Worm (Caenorhabditis elegans) whole organism, L1 larva: ENCODE measurements around the gene C04C11.25.

Source experiments
- C34B4.2 ChIP-seq: sonication (generic microtip); optimal IDR thresholded peaks from 2 replicates; lab custom pipeline; 2017; ENCODE audit warnings: mild to moderate bottlenecking, missing genetic modification characterization, missing compliant biosample characterization
- alr-1 ChIP-seq: fragments of 200-800 bp; sonication (Bioruptor generic); optimal IDR thresholded peaks from 2 replicates; lab custom pipeline; 2018; ENCODE audit warnings: borderline replicate concordance, mild to moderate bottlenecking, missing genetic modification characterization, missing compliant biosample characterization
- ama-1 ChIP-seq: fragments of 150-350 bp; optimal IDR thresholded peaks from 2 replicates; lab custom pipeline; 2014
- blmp-1 ChIP-seq: fragments of 150-350 bp; optimal IDR thresholded peaks from 2 replicates; lab custom pipeline; 2014; ENCODE audit warnings: missing biosample characterization, missing genetic modification characterization
- ceh-8 ChIP-seq: fragments of 200-800 bp; sonication (Bioruptor generic); optimal IDR thresholded peaks from 2 replicates; lab custom pipeline; 2018; ENCODE audit warnings: mild to moderate bottlenecking, missing genetic modification characterization, moderate library complexity, missing compliant biosample characterization
- ceh-82 ChIP-seq, 3 experiments: fragments of 150-350 bp in 1 of 3; sonication (generic microtip) in 2 of 3; optimal IDR thresholded peaks; 2 replicates each; lab custom pipeline; 2014 to 2017; ENCODE audit warnings: missing biosample characterization in 3 of 3, missing genetic modification characterization in 3 of 3
- dpl-1 ChIP-seq, 3 experiments: fragments of 150-350 bp in 2 of 3; sonication (generic microtip) in 1 of 3; optimal IDR thresholded peaks; 2 replicates each; lab custom pipeline; 2014 to 2017; ENCODE audit warnings: missing biosample characterization in 3 of 3, missing genetic modification characterization in 3 of 3, missing genetic modification reagents in 3 of 3
- dsc-1 ChIP-seq: sonication (generic microtip); optimal IDR thresholded peaks from 2 replicates; lab custom pipeline; 2016; ENCODE audit warnings: mild to moderate bottlenecking, missing genetic modification characterization, missing compliant biosample characterization
- efl-3 ChIP-seq: fragments of 200-800 bp; sonication (Bioruptor generic); optimal IDR thresholded peaks from 2 replicates; lab custom pipeline; 2018; ENCODE audit warnings: mild to moderate bottlenecking, missing genetic modification characterization, missing compliant biosample characterization
- fkh-10 ChIP-seq: sonication (generic microtip); optimal IDR thresholded peaks from 2 replicates; lab custom pipeline; 2017; ENCODE audit warnings: missing biosample characterization, missing genetic modification reagents, missing genetic modification characterization
- fkh-4 ChIP-seq: sonication (generic microtip); optimal IDR thresholded peaks from 2 replicates; lab custom pipeline; 2016; ENCODE audit warnings: missing compliant biosample characterization, missing genetic modification characterization, borderline replicate concordance
- lin-14 ChIP-seq: fragments of 200-800 bp; sonication (Bioruptor generic); optimal IDR thresholded peaks from 2 replicates; lab custom pipeline; 2018; ENCODE audit warnings: mild to moderate bottlenecking, missing genetic modification characterization, moderate library complexity, missing compliant biosample characterization
- lsy-2 ChIP-seq, 2 experiments: fragments of 150-350 bp; optimal IDR thresholded peaks; 2 replicates each; lab custom pipeline; 2014; ENCODE audit warnings: missing biosample characterization in 2 of 2, missing genetic modification characterization in 2 of 2
- mab-9 ChIP-seq: fragments of 200-800 bp; sonication (Bioruptor generic); IDR thresholded peaks from 2 replicates; pipeline ENCODE4 v1.3.6; 2022; ENCODE audit warnings: missing genetic modification reagents, missing genetic modification characterization, missing compliant biosample characterization
- mdl-1 ChIP-seq, 2 experiments: fragments of 150-350 bp; optimal IDR thresholded peaks; 2 replicates each; lab custom pipeline; 2014 to 2017; ENCODE audit warnings: missing biosample characterization in 2 of 2, missing genetic modification characterization in 2 of 2, inconsistent platforms in 1 of 2
- nhr-12 ChIP-seq: sonication (generic microtip); optimal IDR thresholded peaks from 2 replicates; lab custom pipeline; 2017; ENCODE audit warnings: missing biosample characterization, missing genetic modification characterization
- nhr-19 ChIP-seq: fragments of 200-800 bp; sonication (Bioruptor generic); conservative IDR thresholded peaks from 2 replicates; pipeline ENCODE4 v1.3.6; 2022; ENCODE audit warnings: missing genetic modification characterization, missing compliant biosample characterization
- nhr-20 ChIP-seq: sonication (generic microtip); optimal IDR thresholded peaks from 2 replicates; lab custom pipeline; 2016; ENCODE audit warnings: mild to moderate bottlenecking, missing genetic modification characterization, missing compliant biosample characterization
- nhr-237 ChIP-seq: fragments of 150-350 bp; optimal IDR thresholded peaks from 2 replicates; lab custom pipeline; 2014; ENCODE audit warnings: missing biosample characterization, missing genetic modification characterization
- nhr-71 ChIP-seq: sonication (generic microtip); optimal IDR thresholded peaks from 2 replicates; lab custom pipeline; 2016; ENCODE audit warnings: mild to moderate bottlenecking, missing genetic modification characterization, moderate library complexity, missing compliant biosample characterization
- nhr-76 ChIP-seq: sonication (generic microtip); optimal IDR thresholded peaks from 2 replicates; lab custom pipeline; 2017; ENCODE audit warnings: missing biosample characterization, missing genetic modification characterization
- nhr-77 ChIP-seq: fragments of 150-350 bp; optimal IDR thresholded peaks from 2 replicates; lab custom pipeline; 2014; ENCODE audit warnings: missing biosample characterization, missing genetic modification characterization
- nhr-84 ChIP-seq: sonication (generic microtip); optimal IDR thresholded peaks from 2 replicates; lab custom pipeline; 2017; ENCODE audit warnings: missing biosample characterization, missing genetic modification characterization
- nhr-90 ChIP-seq: sonication (generic microtip); optimal IDR thresholded peaks from 2 replicates; lab custom pipeline; 2016; ENCODE audit warnings: mild to moderate bottlenecking, missing genetic modification characterization, missing compliant biosample characterization; ENCODE audit not compliant: poor library complexity
- pag-3 ChIP-seq: sonication (generic microtip); optimal IDR thresholded peaks from 2 replicates; lab custom pipeline; 2017; ENCODE audit warnings: missing genetic modification characterization, mild to moderate bottlenecking, missing compliant biosample characterization, antibody characterized with exemption, borderline replicate concordance; ENCODE audit not compliant: insufficient read depth
- rnt-1 ChIP-seq: sonication (generic microtip); optimal IDR thresholded peaks from 2 replicates; lab custom pipeline; 2016; ENCODE audit warnings: mild to moderate bottlenecking, missing genetic modification characterization, moderate library complexity, missing compliant biosample characterization
- snu-23 ChIP-seq: sonication (generic microtip); optimal IDR thresholded peaks from 2 replicates; lab custom pipeline; 2016; ENCODE audit warnings: missing genetic modification characterization, missing compliant biosample characterization
- sox-4 ChIP-seq: sonication (generic microtip); optimal IDR thresholded peaks from 2 replicates; lab custom pipeline; 2016; ENCODE audit warnings: missing genetic modification characterization, missing compliant biosample characterization
- swsn-7 ChIP-seq: sonication (generic microtip); optimal IDR thresholded peaks from 2 replicates; lab custom pipeline; 2016; ENCODE audit warnings: missing genetic modification characterization, missing compliant biosample characterization
- unc-130 ChIP-seq: fragments of 150-350 bp; optimal IDR thresholded peaks from 2 replicates; lab custom pipeline; 2017; ENCODE audit warnings: missing biosample characterization, missing genetic modification characterization, inconsistent platforms
- unc-62 ChIP-seq: fragments of 150-350 bp; optimal IDR thresholded peaks from 2 replicates; lab custom pipeline; 2014; ENCODE audit warnings: missing biosample characterization, missing genetic modification reagents, missing genetic modification characterization
- vab-15 ChIP-seq: sonication (generic microtip); optimal IDR thresholded peaks from 2 replicates; lab custom pipeline; 2017; ENCODE audit warnings: missing genotype, mild to moderate bottlenecking, missing genetic modification characterization, missing compliant biosample characterization
- zag-1 ChIP-seq: fragments of 150-350 bp; optimal IDR thresholded peaks from 2 replicates; lab custom pipeline; 2014; ENCODE audit warnings: missing biosample characterization, missing genetic modification characterization

Gene C04C11.25

ce11 chrX:14055715-14056114 lies 40.4 kb upstream of the C04C11.25 start:
- TF ChIP-seq dsc-1 (tag; lab: Kevin White, UChicago) (peak; percentile 87), vab-15 (tag; lab: Kevin White, UChicago) (no peak), fkh-4 (tag; lab: Kevin White, UChicago) (peak; percentile 72)

- TF ChIP-seq rnt-1 (tag; lab: Kevin White, UChicago) (peak; percentile 64), unc-130 (peak; percentile 23), snu-23 (GFP tag; lab: Kevin White, UChicago) (peak; percentile 45), dpl-1 (GFP tag; optimal IDR thresholded peaks at IDR 0.05; lab: Kevin White, UChicago) (no peak), C34B4.2 (tag; lab: Kevin White, UChicago) (no peak), pag-3 (tag; lab: Kevin White, UChicago) (peak; percentile 47), nhr-77 (no peak), sox-4 (no peak), nhr-84 (no peak), lin-14 (GFP tag; lab: Kevin White, UChicago) (peak; percentile 57), fkh-4 (tag; lab: Kevin White, UChicago) (no peak), dsc-1 (tag; lab: Kevin White, UChicago) (peak; percentile 37), nhr-20 (tag; lab: Kevin White, UChicago) (peak; percentile 2), lsy-2 (tag; optimal IDR thresholded peaks at IDR 0.05; lab: Kevin White, UChicago) (peak; percentile 7 to 40), nhr-71 (tag; lab: Kevin White, UChicago) (peak; percentile 54), mdl-1 (tag; optimal IDR thresholded peaks at IDR 0.05; lab: Kevin White, UChicago) (no peak), nhr-19 (GFP tag; lab: Robert Waterston, UW) (no peak)
These were observed 39.5 kb upstream of the C04C11.25 start for ce11 chrX:14054799-14055198.

ce11 chrX:14053754-14054153 lies 38.5 kb upstream of the C04C11.25 start:
- TF ChIP-seq zag-1 (tag; lab: Kevin White, UChicago) (no peak), nhr-76 (tag; lab: Kevin White, UChicago) (no peak), nhr-237 (tag; lab: Kevin White, UChicago) (no peak), efl-3 (GFP tag; lab: Kevin White, UChicago) (no peak), fkh-10 (no peak), mab-9 (no peak), nhr-90 (tag; lab: Kevin White, UChicago) (no peak), nhr-20 (tag; lab: Kevin White, UChicago) (no peak), swsn-7 (tag; lab: Kevin White, UChicago) (no peak)

- TF ChIP-seq blmp-1 (tag; lab: Kevin White, UChicago) = no peak
- TF ChIP-seq fkh-10 = peak; percentile 15
- TF ChIP-seq lsy-2 (tag; optimal IDR thresholded peaks at IDR 0.05; lab: Kevin White, UChicago) = no peak
These were observed 34.0 kb upstream of the C04C11.25 start, which contains the start of gene dyc-1 for ce11 chrX:14049235-14049634. TSS of gene dyc-1 (plus strand) at chrX:14049535.

- no peak for TF ChIP-seq fkh-4 (tag; lab: Kevin White, UChicago)
- TF ChIP-seq unc-62 (GFP tag; lab: Kevin White, UChicago) = no peak
- TF ChIP-seq nhr-12 (tag; lab: Kevin White, UChicago) = no peak
- no peak for TF ChIP-seq ceh-82 (tag; optimal IDR thresholded peaks at IDR 0.05; lab: Kevin White, UChicago)
- peak; percentile 34 for TF ChIP-seq ceh-8
- peak; percentile 55 for TF ChIP-seq lin-14 (GFP tag; lab: Kevin White, UChicago)
- TF ChIP-seq efl-3 (GFP tag; lab: Kevin White, UChicago) = no peak
- TF ChIP-seq ama-1 (lab: Kevin White, UChicago) = no peak
- TF ChIP-seq fkh-10 = peak; percentile 74
- no peak for TF ChIP-seq alr-1 (tag; lab: Kevin White, UChicago)
These were observed 32.3 kb upstream of the C04C11.25 start for ce11 chrX:14047609-14048008.
